Worm (Caenorhabditis elegans) whole organism, mixed stage, embryonic: Measurements from ENCODE around the gene H21P03.10.

Experiments
- M03D4.4 ChIP-seq: sonication (generic microtip); optimal IDR thresholded peaks from 2 replicates; lab custom pipeline; 2017; ENCODE audit warnings: mild to moderate bottlenecking, missing genetic modification characterization, missing compliant biosample characterization
- bed-3 ChIP-seq: fragments of 200-800 bp; sonication (Bioruptor generic); optimal IDR thresholded peaks from 3 replicates; lab custom pipeline; 2018; ENCODE audit warnings: mild to moderate bottlenecking, missing genetic modification characterization, moderate library complexity, missing compliant biosample characterization
- ceh-39 ChIP-seq: fragments of 150-350 bp; optimal IDR thresholded peaks from 2 replicates; lab custom pipeline; 2014; ENCODE audit warnings: missing biosample characterization, missing genetic modification characterization
- ceh-83 ChIP-seq: fragments of 200-800 bp; sonication (Bioruptor generic); optimal IDR thresholded peaks from 2 replicates; lab custom pipeline; 2018; ENCODE audit warnings: mild to moderate bottlenecking, missing genetic modification characterization, missing compliant biosample characterization
- ces-1 ChIP-seq: fragments of 150-350 bp; optimal IDR thresholded peaks from 2 replicates; lab custom pipeline; 2014; ENCODE audit warnings: missing biosample characterization, missing genetic modification reagents, missing genetic modification characterization
- cnd-1 ChIP-seq: fragments of 200-800 bp; sonication (Bioruptor generic); optimal IDR thresholded peaks from 2 replicates; lab custom pipeline; 2018; ENCODE audit warnings: mild to moderate bottlenecking, missing genetic modification characterization, missing compliant biosample characterization
- drap-1 ChIP-seq: fragments of 200-800 bp; sonication (Bioruptor generic); optimal IDR thresholded peaks from 3 replicates; lab custom pipeline; 2018; ENCODE audit warnings: mild to moderate bottlenecking, missing genetic modification characterization, missing compliant biosample characterization
- elt-1 ChIP-seq: sonication (generic microtip); optimal IDR thresholded peaks from 2 replicates; lab custom pipeline; 2017; ENCODE audit warnings: missing genetic modification characterization, mild to moderate bottlenecking, missing compliant biosample characterization, antibody characterized with exemption, moderate library complexity, borderline replicate concordance; ENCODE audit not compliant: insufficient read depth
- elt-3 ChIP-seq: fragments of 150-350 bp; optimal IDR thresholded peaks from 2 replicates; lab custom pipeline; 2014; ENCODE audit warnings: missing biosample characterization, missing genetic modification characterization
- flh-1 ChIP-seq: fragments of 200-800 bp; sonication (Bioruptor generic); optimal IDR thresholded peaks from 2 replicates; lab custom pipeline; 2018; ENCODE audit warnings: mild to moderate bottlenecking, missing genetic modification characterization, moderate library complexity, missing compliant biosample characterization
- ham-2 ChIP-seq: fragments of 200-800 bp; sonication (Bioruptor generic); optimal IDR thresholded peaks from 2 replicates; lab custom pipeline; 2018; ENCODE audit warnings: mild to moderate bottlenecking, missing genetic modification characterization, missing compliant biosample characterization
- hlh-1 ChIP-seq: fragments of 150-350 bp; optimal IDR thresholded peaks from 2 replicates; lab custom pipeline; 2014; ENCODE audit warnings: missing biosample characterization, missing genetic modification reagents, missing genetic modification characterization
- lin-13 ChIP-seq: fragments of 150-350 bp; optimal IDR thresholded peaks from 2 replicates; lab custom pipeline; 2014; ENCODE audit warnings: missing biosample characterization, missing genetic modification characterization
- lin-32 ChIP-seq: fragments of 200-800 bp; sonication (Bioruptor generic); optimal IDR thresholded peaks from 2 replicates; lab custom pipeline; 2018; ENCODE audit warnings: mild to moderate bottlenecking, missing genetic modification characterization, missing compliant biosample characterization
- lsy-2 ChIP-seq: fragments of 150-350 bp; optimal IDR thresholded peaks from 2 replicates; lab custom pipeline; 2014; ENCODE audit warnings: missing biosample characterization, missing genetic modification characterization
- mab-5 ChIP-seq: fragments of 150-350 bp; optimal IDR thresholded peaks from 2 replicates; lab custom pipeline; 2014; ENCODE audit warnings: missing biosample characterization, missing genetic modification characterization
- mep-1 ChIP-seq: fragments of 150-350 bp; optimal IDR thresholded peaks from 2 replicates; lab custom pipeline; 2017; ENCODE audit warnings: missing biosample characterization, missing genetic modification reagents, missing genetic modification characterization, inconsistent platforms
- mls-2 ChIP-seq: sonication (generic microtip); optimal IDR thresholded peaks from 2 replicates; lab custom pipeline; 2016; ENCODE audit warnings: mild to moderate bottlenecking, missing genetic modification characterization, moderate library complexity, missing compliant biosample characterization
- nhr-12 ChIP-seq: fragments of 150-350 bp; optimal IDR thresholded peaks from 2 replicates; lab custom pipeline; 2014; ENCODE audit warnings: missing biosample characterization, missing genetic modification characterization
- nhr-2 ChIP-seq: fragments of 150-350 bp; optimal IDR thresholded peaks from 2 replicates; lab custom pipeline; 2014; ENCODE audit warnings: missing biosample characterization, missing genetic modification characterization
- nhr-237 ChIP-seq: fragments of 150-350 bp; optimal IDR thresholded peaks from 2 replicates; lab custom pipeline; 2014; ENCODE audit warnings: missing biosample characterization, missing genetic modification characterization
- nhr-28 ChIP-seq: fragments of 150-350 bp; optimal IDR thresholded peaks from 2 replicates; lab custom pipeline; 2014; ENCODE audit warnings: missing biosample characterization, missing genetic modification characterization
- nhr-76 ChIP-seq: sonication (generic microtip); optimal IDR thresholded peaks from 2 replicates; lab custom pipeline; 2017; ENCODE audit warnings: missing biosample characterization, missing genetic modification characterization
- sem-2 ChIP-seq: fragments of 200-800 bp; sonication (Bioruptor generic); optimal IDR thresholded peaks from 2 replicates; lab custom pipeline; 2018; ENCODE audit warnings: mild to moderate bottlenecking, missing genetic modification characterization, missing compliant biosample characterization
- snpc-4 ChIP-seq: fragments of 150-350 bp; optimal IDR thresholded peaks from 2 replicates; lab custom pipeline; 2014; ENCODE audit warnings: missing biosample characterization, missing genetic modification characterization
- sptf-1 ChIP-seq: sonication (generic microtip); optimal IDR thresholded peaks from 2 replicates; lab custom pipeline; 2017; ENCODE audit warnings: mild to moderate bottlenecking, missing genetic modification characterization, moderate library complexity, missing compliant biosample characterization
- tbx-8 ChIP-seq: fragments of 200-800 bp; sonication (Bioruptor generic); optimal IDR thresholded peaks from 2 replicates; lab custom pipeline; 2018; ENCODE audit warnings: mild to moderate bottlenecking, missing genetic modification characterization, moderate library complexity, missing compliant biosample characterization
- unc-120 ChIP-seq: sonication (generic microtip); optimal IDR thresholded peaks from 2 replicates; lab custom pipeline; 2017; ENCODE audit warnings: missing genetic modification characterization, missing compliant biosample characterization; ENCODE audit not compliant: poor library complexity, severe bottlenecking
- unc-62 ChIP-seq: fragments of 150-350 bp; optimal IDR thresholded peaks from 2 replicates; lab custom pipeline; 2014; ENCODE audit warnings: missing biosample characterization, missing genetic modification reagents, missing genetic modification characterization
- zip-8 ChIP-seq: fragments of 150-350 bp; optimal IDR thresholded peaks from 2 replicates; lab custom pipeline; 2014; ENCODE audit warnings: missing biosample characterization, missing genetic modification characterization
- ztf-11 ChIP-seq: fragments of 150-350 bp; optimal IDR thresholded peaks from 2 replicates; lab custom pipeline; 2014; ENCODE audit warnings: missing biosample characterization, missing genetic modification characterization

Gene H21P03.10

ce11 chrIV:11500421-11500820 is at the start of gene H21P03.10:
Gene H21P03.10, plus strand, starts transcription at chrIV:11500721.
- TF ChIP-seq hlh-1 (tag; lab: Kevin White, UChicago) (no peak), elt-1 (tag; lab: Kevin White, UChicago) (no peak), mab-5 (tag; lab: Kevin White, UChicago) (no peak), bed-3 (GFP tag; lab: Kevin White, UChicago) (no peak), cnd-1 (tag; lab: Kevin White, UChicago) (no peak), nhr-237 (tag; lab: Kevin White, UChicago) (no peak), lin-32 (no peak)

- no peak for TF ChIP-seq nhr-237 (tag; lab: Kevin White, UChicago)
- TF ChIP-seq ztf-11 (tag; lab: Kevin White, UChicago): no peak
- no peak for TF ChIP-seq ham-2 (GFP tag; lab: Kevin White, UChicago)
- TF ChIP-seq snpc-4: no peak
- no peak for TF ChIP-seq nhr-28 (tag; lab: Kevin White, UChicago)
- TF ChIP-seq ceh-83 (GFP tag; lab: Kevin White, UChicago): no peak
- no peak for TF ChIP-seq elt-1 (tag; lab: Kevin White, UChicago)
- TF ChIP-seq ceh-39 (tag; lab: Kevin White, UChicago): no peak
- TF ChIP-seq mls-2 (tag; lab: Kevin White, UChicago): no peak
Observed at ce11 chrIV:11452928-11453327, 47.6 kb upstream of the H21P03.10 start.

- TF ChIP-seq hlh-1 (tag; lab: Kevin White, UChicago): no peak
- no peak for TF ChIP-seq bed-3 (GFP tag; lab: Kevin White, UChicago)
- TF ChIP-seq nhr-28 (tag; lab: Kevin White, UChicago): no peak
- TF ChIP-seq mab-5 (tag; lab: Kevin White, UChicago): no peak
- TF ChIP-seq tbx-8: no peak
- TF ChIP-seq lin-32: no peak
- TF ChIP-seq mls-2 (tag; lab: Kevin White, UChicago): no peak
- TF ChIP-seq nhr-76 (tag; lab: Kevin White, UChicago): no peak
- no peak for TF ChIP-seq cnd-1 (tag; lab: Kevin White, UChicago)
- TF ChIP-seq sem-2 (GFP tag; lab: Kevin White, UChicago): no peak
- TF ChIP-seq elt-3 (tag; lab: Kevin White, UChicago): no peak
- TF ChIP-seq lsy-2: no peak
- no peak for TF ChIP-seq unc-62
- TF ChIP-seq ces-1: no peak
- TF ChIP-seq lin-13 (tag; lab: Kevin White, UChicago): no peak
Observed at ce11 chrIV:11455824-11456223, 44.7 kb upstream of the H21P03.10 start.

DNA sequence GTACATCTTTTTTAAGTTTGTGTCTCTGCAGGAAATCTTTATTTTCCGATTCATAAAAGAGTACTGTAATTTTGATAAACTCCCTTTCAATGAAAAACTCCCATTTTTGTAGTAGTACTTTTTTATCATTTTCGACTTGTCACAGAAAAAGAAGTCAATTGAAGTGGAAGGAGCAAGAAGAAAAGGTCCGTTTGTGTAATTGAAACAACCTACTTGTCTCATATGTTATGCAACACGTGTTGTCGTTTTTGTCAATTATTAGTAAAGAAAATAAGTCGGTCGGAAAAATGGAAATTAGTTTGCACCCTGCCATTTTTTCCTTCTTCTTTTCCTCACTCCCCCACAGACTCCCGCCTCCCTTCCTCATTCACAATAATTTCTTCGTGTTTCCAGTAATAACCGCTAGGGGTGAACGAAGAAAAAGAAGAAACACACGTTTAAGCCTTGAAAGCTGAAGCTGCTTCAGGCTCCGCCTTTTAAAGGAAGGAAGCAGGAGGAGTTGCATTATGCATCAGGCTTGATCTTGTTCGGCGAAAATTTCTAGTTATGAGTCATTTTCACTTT is 41.7 kb upstream of the H21P03.10 start:
- TF ChIP-seq nhr-2 (tag; lab: Kevin White, UChicago) (no peak), M03D4.4 (tag; lab: Kevin White, UChicago) (no peak), zip-8 (tag; lab: Kevin White, UChicago) (no peak), mls-2 (tag; lab: Kevin White, UChicago) (no peak), ztf-11 (tag; lab: Kevin White, UChicago) (no peak), ceh-39 (tag; lab: Kevin White, UChicago) (no peak), nhr-12 (tag; lab: Kevin White, UChicago) (no peak), elt-1 (tag; lab: Kevin White, UChicago) (no peak), snpc-4 (no peak), drap-1 (no peak), nhr-28 (tag; lab: Kevin White, UChicago) (no peak)

DNA sequence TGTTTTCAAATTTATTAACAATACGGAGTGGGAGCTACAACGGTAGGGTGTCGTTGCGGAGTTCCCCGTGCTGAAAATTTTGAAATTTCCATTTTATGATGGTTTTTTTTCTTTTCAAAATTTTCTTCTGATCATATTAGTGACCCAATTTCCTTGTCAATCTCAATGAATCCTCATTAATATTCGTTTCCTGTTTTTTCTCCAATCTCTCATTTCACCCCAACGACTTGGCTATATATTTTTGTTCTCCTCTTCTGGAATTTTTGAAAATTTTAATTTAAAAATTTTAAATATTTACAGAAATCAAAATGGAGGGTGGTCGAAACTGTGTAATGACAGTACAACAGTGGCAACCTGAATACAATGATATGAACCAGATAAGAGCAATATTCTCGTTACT is 40.8 kb upstream of the H21P03.10 start, which contains the start of gene npr-3:
TSS of gene npr-3 (plus strand) at position 301 of the 400 bp plus-strand sequence.
- no peak for TF ChIP-seq sem-2 (GFP tag; lab: Kevin White, UChicago)
- no peak for TF ChIP-seq mep-1 (tag; lab: Kevin White, UChicago)
- TF ChIP-seq drap-1: no peak
- TF ChIP-seq unc-120 (tag; lab: Kevin White, UChicago): no peak
- TF ChIP-seq zip-8 (tag; lab: Kevin White, UChicago): no peak
- TF ChIP-seq hlh-1 (tag; lab: Kevin White, UChicago): no peak
- TF ChIP-seq flh-1: no peak
- no peak for TF ChIP-seq lsy-2
- TF ChIP-seq lin-13 (tag; lab: Kevin White, UChicago): no peak
- no peak for TF ChIP-seq sptf-1 (tag; lab: Kevin White, UChicago)
